Worm (Caenorhabditis elegans) whole organism, mixed stage, embryonic: Measurements from ENCODE around the gene txt-13.

Experiments
- ham-2 ChIP-seq: fragments of 200-800 bp; sonication (Bioruptor generic); optimal IDR thresholded peaks from 2 replicates; lab custom pipeline; 2018; ENCODE audit warnings: mild to moderate bottlenecking, missing genetic modification characterization, missing compliant biosample characterization
- lin-13 ChIP-seq: fragments of 150-350 bp; optimal IDR thresholded peaks from 2 replicates; lab custom pipeline; 2014; ENCODE audit warnings: missing biosample characterization, missing genetic modification characterization
- nhr-12 ChIP-seq: fragments of 150-350 bp; optimal IDR thresholded peaks from 2 replicates; lab custom pipeline; 2014; ENCODE audit warnings: missing biosample characterization, missing genetic modification characterization
- unc-62 ChIP-seq: fragments of 150-350 bp; optimal IDR thresholded peaks from 2 replicates; lab custom pipeline; 2014; ENCODE audit warnings: missing biosample characterization, missing genetic modification reagents, missing genetic modification characterization

DNA sequence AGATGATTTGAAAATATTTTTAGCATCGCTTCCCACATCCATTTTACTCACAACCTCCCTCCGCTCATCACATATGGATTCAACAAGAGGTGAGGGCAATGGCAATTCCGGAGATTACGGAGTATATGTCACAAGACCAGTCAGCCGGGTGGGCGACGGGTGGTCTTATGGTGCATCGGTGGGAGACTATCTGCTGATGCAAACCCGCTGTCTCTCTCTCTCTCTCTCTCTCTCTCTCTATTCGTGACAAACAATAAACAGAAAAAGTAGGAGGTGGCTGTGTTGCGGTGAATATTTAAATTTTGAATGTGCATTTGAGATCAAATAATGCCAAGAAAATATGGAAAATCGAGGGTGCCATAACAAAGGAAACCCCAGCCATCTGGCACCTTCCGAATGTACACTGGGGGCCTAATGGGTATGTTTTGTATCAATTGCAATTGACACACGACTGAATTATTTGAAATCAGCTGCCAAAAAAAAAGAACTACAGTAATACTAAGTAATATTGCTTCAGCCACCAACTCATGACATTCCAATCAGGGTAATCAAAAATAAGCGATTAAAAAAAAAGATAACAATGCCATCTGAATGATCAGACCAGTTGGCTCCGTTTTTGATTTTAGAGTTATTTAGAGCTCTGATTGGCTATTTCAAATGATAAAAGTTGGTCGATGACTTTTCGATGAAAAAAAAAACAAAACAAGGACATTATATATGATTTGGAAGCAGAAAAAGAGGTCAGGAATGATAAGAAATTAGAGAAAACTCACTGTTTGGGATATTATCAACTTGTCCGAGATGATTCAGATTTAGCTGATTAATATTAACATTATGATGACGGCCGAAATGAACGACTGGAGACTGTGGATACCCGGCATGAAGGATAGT, 22.4 kb upstream of the txt-13 start:
- no peak for TF ChIP-seq unc-62 (GFP tag; lab: Kevin White, UChicago)
- no peak for TF ChIP-seq ham-2
- TF ChIP-seq nhr-12 (tag; lab: Kevin White, UChicago), result no peak
- no peak for TF ChIP-seq lin-13 (tag; lab: Kevin White, UChicago)
